Worm (Caenorhabditis elegans): ENCODE data around the gene xnd-1.
A peak's percentile ranks its signal among the peaks of the same experiment; 100 is the strongest.

xnd-1 gene

ce11 chrIII:5594350-5594749, 9.9 kb upstream of the xnd-1 start (continued):
- TF ChIP-seq pqm-1 (tag; optimal IDR thresholded peaks at IDR 0.05) (no peak), C04F5.9 (tag; optimal IDR thresholded peaks at IDR 0.05) (no peak), ceh-63 (GFP tag; optimal IDR thresholded peaks at IDR 0.05) (no peak), ama-1 (optimal IDR thresholded peaks at IDR 0.05) (no peak), elt-3 (tag; optimal IDR thresholded peaks at IDR 0.05) (peak in 2 of 6 experiments; percentile 3 to 44), isw-1 (GFP tag; IDR thresholded peaks at IDR 0.05) (no peak), pax-3 (tag; optimal IDR thresholded peaks at IDR 0.05) (no peak), egl-27 (tag; optimal IDR thresholded peaks at IDR 0.05) (no peak), aha-1 (tag; optimal IDR thresholded peaks at IDR 0.05) (no peak), nhr-19 (GFP tag; conservative IDR thresholded peaks at IDR 0.05) (no peak), efl-3 (GFP tag; optimal IDR thresholded peaks at IDR 0.05) (no peak), sup-37 (GFP tag; optimal IDR thresholded peaks at IDR 0.05) (no peak), elt-2 (tag; optimal IDR thresholded peaks at IDR 0.05) (no peak), nhr-84 (tag; optimal IDR thresholded peaks at IDR 0.05) (no peak), unc-62 (GFP tag; optimal IDR thresholded peaks at IDR 0.05) (no peak), ztf-4 (tag; optimal IDR thresholded peaks at IDR 0.05) (no peak), ces-1 (GFP tag; optimal IDR thresholded peaks at IDR 0.05) (no peak), lir-3 (tag; optimal IDR thresholded peaks at IDR 0.05; ENCODE audit: poor library complexity) (no peak), nhr-77 (tag; optimal IDR thresholded peaks at IDR 0.05) (no peak), hlh-4 (tag; optimal IDR thresholded peaks at IDR 0.05) (no peak), ceh-90 (tag; optimal IDR thresholded peaks at IDR 0.05) (no peak), sptf-1 (tag; optimal IDR thresholded peaks at IDR 0.05) (no peak), lsy-2 (tag; optimal IDR thresholded peaks at IDR 0.05) (no peak), tbx-2 (tag; optimal IDR thresholded peaks at IDR 0.05) (no peak), nhr-90 (tag; optimal IDR thresholded peaks at IDR 0.05; ENCODE audit: poor library complexity) (peak; percentile 23), lin-13 (GFP tag; optimal IDR thresholded peaks at IDR 0.05) (no peak), nhr-76 (tag; optimal IDR thresholded peaks at IDR 0.05) (no peak), aly-2 (tag; optimal IDR thresholded peaks at IDR 0.05) (no peak), xbp-1 (tag; optimal IDR thresholded peaks at IDR 0.05) (no peak), swsn-7 (tag; optimal IDR thresholded peaks at IDR 0.05) (no peak), lin-35 (GFP tag; optimal IDR thresholded peaks at IDR 0.05) (peak in 1 of 2 experiments; percentile 25), egl-13 (tag; optimal IDR thresholded peaks at IDR 0.05) (no peak), blmp-1 (tag; optimal IDR thresholded peaks at IDR 0.05) (peak; percentile 52), nhr-71 (tag; optimal IDR thresholded peaks at IDR 0.05) (peak; percentile 6), ceh-82 (tag; optimal IDR thresholded peaks at IDR 0.05) (no peak), grh-1 (GFP tag; IDR thresholded peaks at IDR 0.05) (no peak), sox-4 (tag; optimal IDR thresholded peaks at IDR 0.05) (no peak), mep-1 (tag; optimal IDR thresholded peaks at IDR 0.05) (peak; percentile 53), nhr-11 (tag; optimal IDR thresholded peaks at IDR 0.05) (no peak), hpl-2 (GFP tag; optimal IDR thresholded peaks at IDR 0.05) (no peak), mab-9 (GFP tag; IDR thresholded peaks at IDR 0.05) (no peak), lin-14 (GFP tag; optimal IDR thresholded peaks at IDR 0.05) (peak; percentile 59), skn-1 (tag; optimal IDR thresholded peaks at IDR 0.05) (no peak), nhr-12 (tag; optimal IDR thresholded peaks at IDR 0.05) (no peak), zag-1 (tag; optimal IDR thresholded peaks at IDR 0.05) (no peak), nhr-28 (tag; optimal IDR thresholded peaks at IDR 0.05) (no peak), ztf-11 (tag; optimal IDR thresholded peaks at IDR 0.05) (no peak), unc-130 (tag; optimal IDR thresholded peaks at IDR 0.05) (no peak), nhr-85 (tag) (peak; percentile 71), vab-15 (tag; optimal IDR thresholded peaks at IDR 0.05) (no peak), mef-2 (tag; optimal IDR thresholded peaks at IDR 0.05) (no peak), ets-5 (GFP tag; IDR thresholded peaks at IDR 0.05) (no peak), nhr-47 (tag; optimal IDR thresholded peaks at IDR 0.05) (no peak)
